Worm (Caenorhabditis elegans): ENCODE results near the gene best-12.

The best-12 gene

ce11 chrV:16043686-16044085, 5.6 kb upstream of the best-12 start:
- TF ChIP-seq unc-86 (tag; optimal IDR thresholded peaks at IDR 0.05), result no peak
- TF ChIP-seq sdc-2 (tag; optimal IDR thresholded peaks at IDR 0.05), result no peak
- no peak for TF ChIP-seq nfya-1 (tag; optimal IDR thresholded peaks at IDR 0.05)
- no peak for TF ChIP-seq dve-1 (tag; optimal IDR thresholded peaks at IDR 0.05)
- TF ChIP-seq mec-3 (tag; optimal IDR thresholded peaks at IDR 0.05; ENCODE audit: borderline replicate concordance), result no peak
- no peak for TF ChIP-seq eyg-1 (tag; optimal IDR thresholded peaks at IDR 0.05)
- no peak for TF ChIP-seq fkh-10 (GFP tag; optimal IDR thresholded peaks at IDR 0.05)
- no peak for TF ChIP-seq ref-2 (tag; optimal IDR thresholded peaks at IDR 0.05)
- TF ChIP-seq T23F11.4 (GFP tag; optimal IDR thresholded peaks at IDR 0.05), result no peak

ce11 chrV:16045837-16046236, 3.4 kb upstream of the best-12 start, which contains the start of gene T10C6.15:
TSS of gene T10C6.15 (minus strand) at chrV:16045940.
- TF ChIP-seq ceh-18 (tag; optimal IDR thresholded peaks at IDR 0.05), result no peak
- TF ChIP-seq pqm-1 (tag; optimal IDR thresholded peaks at IDR 0.05), result peak; percentile 0
- peak; percentile 75 for TF ChIP-seq elt-2 (tag; optimal IDR thresholded peaks at IDR 0.05)
- no peak for TF ChIP-seq unc-3 (GFP tag; conservative IDR thresholded peaks at IDR 0.05)
- no peak for TF ChIP-seq unc-3 (tag; optimal IDR thresholded peaks at IDR 0.05)
- TF ChIP-seq tbx-7 (tag; optimal IDR thresholded peaks at IDR 0.05), result no peak

ce11 chrV:16046573-16046972, 2.7 kb upstream of the best-12 start, which contains the start of gene ZK285.2:
TSS of gene ZK285.2 (plus strand) at chrV:16046873.
- TF ChIP-seq pros-1 (tag; optimal IDR thresholded peaks at IDR 0.05) (no peak), ceh-45 (GFP tag; IDR thresholded peaks at IDR 0.05) (no peak), ahr-1 (tag; optimal IDR thresholded peaks at IDR 0.05) (no peak), unc-55 (GFP tag; optimal IDR thresholded peaks at IDR 0.05) (no peak), ceh-14 (tag; optimal IDR thresholded peaks at IDR 0.05) (no peak), nfya-1 (tag; optimal IDR thresholded peaks at IDR 0.05) (no peak), che-1 (tag; optimal IDR thresholded peaks at IDR 0.05) (no peak), tbx-2 (tag; optimal IDR thresholded peaks at IDR 0.05) (no peak), ets-4 (tag; optimal IDR thresholded peaks at IDR 0.05) (no peak), npax-4 (tag; optimal IDR thresholded peaks at IDR 0.05) (no peak), fax-1 (tag; optimal IDR thresholded peaks at IDR 0.05) (no peak), sox-2 (GFP tag; IDR thresholded peaks at IDR 0.05) (no peak), ceh-19 (GFP tag; optimal IDR thresholded peaks at IDR 0.05) (no peak), hlh-8 (tag; optimal IDR thresholded peaks at IDR 0.05) (no peak), dmd-4 (tag; optimal IDR thresholded peaks at IDR 0.05; ENCODE audit: borderline replicate concordance) (no peak), hlh-6 (tag; optimal IDR thresholded peaks at IDR 0.05) (no peak), ttx-3 (tag; optimal IDR thresholded peaks at IDR 0.05) (no peak)

- no peak for TF ChIP-seq sox-2 (GFP tag; IDR thresholded peaks at IDR 0.05)
- no peak for TF ChIP-seq ceh-24 (tag; optimal IDR thresholded peaks at IDR 0.05)
- no peak for TF ChIP-seq nhr-11 (tag; optimal IDR thresholded peaks at IDR 0.05)
- TF ChIP-seq K02D7.2 (tag; optimal IDR thresholded peaks at IDR 0.05), result no peak
- no peak for TF ChIP-seq che-1 (tag; optimal IDR thresholded peaks at IDR 0.05)
- TF ChIP-seq C38D4.7 (GFP tag; optimal IDR thresholded peaks at IDR 0.05), result no peak
- TF ChIP-seq Y22D7AL.16 (tag; optimal IDR thresholded peaks at IDR 0.05), result no peak
Measured at ce11 chrV:16047052-16047451, 2.2 kb upstream of the best-12 start.

ce11 chrV:16047508-16047907, 1.8 kb upstream of the best-12 start, which contains the start of gene str-198:
TSS of gene str-198 (plus strand) at chrV:16047808.
- TF ChIP-seq ceh-9 (tag; optimal IDR thresholded peaks at IDR 0.05), result no peak

Measured in whole organism, late embryonic.